Fruit fly (Drosophila melanogaster): ENCODE results near the gene Adh.

dm6 chr2L:14586714-14587481 lies 28.5 kb upstream of the Adh start:
- TF ChIP-seq cic (GFP tag; optimal IDR thresholded peaks at IDR 0.05): no peak
- no peak for TF ChIP-seq Mnt (GFP tag; optimal IDR thresholded peaks at IDR 0.05)
- TF ChIP-seq cnc (optimal IDR thresholded peaks at IDR 0.05): no peak
